Fruit fly (Drosophila melanogaster) whole organism, adult: ENCODE measurements around the gene CG42674.

Source experiments
- CG11617 ChIP-seq: fragments of 200-800 bp; sonication (Bioruptor generic); optimal IDR thresholded peaks from 2 replicates; lab custom pipeline; 2017; ENCODE audit warnings: mild to moderate bottlenecking, missing biosample characterization, missing genetic modification reagents, missing genetic modification characterization
- CG12768 ChIP-seq: fragments of 200-800 bp; sonication (Bioruptor generic); optimal IDR thresholded peaks from 2 replicates; lab custom pipeline; 2017; ENCODE audit warnings: missing biosample characterization, missing genetic modification characterization, mild to moderate bottlenecking, moderate library complexity, missing genetic modification reagents
- CG14711 ChIP-seq: fragments of 200-800 bp; sonication (Bioruptor generic); optimal IDR thresholded peaks from 2 replicates; lab custom pipeline; 2018; ENCODE audit warnings: missing biosample characterization, mild to moderate bottlenecking, missing genetic modification characterization, moderate library complexity
- CG1620 ChIP-seq: fragments of 200-800 bp; sonication (Bioruptor generic); optimal IDR thresholded peaks from 2 replicates; lab custom pipeline; 2016; ENCODE audit warnings: missing biosample characterization, missing genetic modification characterization
- CG33017 ChIP-seq: fragments of 200-800 bp; sonication (Bioruptor generic); optimal IDR thresholded peaks from 2 replicates; lab custom pipeline; 2018; ENCODE audit warnings: missing biosample characterization, mild to moderate bottlenecking, missing genetic modification characterization, moderate library complexity
- CG5204 ChIP-seq: fragments of 200-800 bp; sonication (Bioruptor generic); optimal IDR thresholded peaks from 2 replicates; lab custom pipeline; 2016; ENCODE audit warnings: missing biosample characterization, missing genetic modification characterization
- CG7045 ChIP-seq: fragments of 200-800 bp; sonication (Bioruptor generic); optimal IDR thresholded peaks from 2 replicates; lab custom pipeline; 2017; ENCODE audit warnings: missing biosample characterization, mild to moderate bottlenecking, missing genetic modification characterization
- CG7101 ChIP-seq: fragments of 200-800 bp; sonication (Bioruptor generic); optimal IDR thresholded peaks from 2 replicates; lab custom pipeline; 2018; ENCODE audit warnings: missing biosample characterization, mild to moderate bottlenecking, missing genetic modification characterization, moderate library complexity
- Clk ChIP-seq: fragments of 200-800 bp; sonication (Bioruptor generic); optimal IDR thresholded peaks from 2 replicates; lab custom pipeline; 2017; ENCODE audit warnings: missing biosample characterization, missing genetic modification characterization
- Crg-1 ChIP-seq: fragments of 200-800 bp; sonication (Bioruptor generic); optimal IDR thresholded peaks from 2 replicates; lab custom pipeline; 2016; ENCODE audit warnings: missing biosample characterization, missing genetic modification characterization
- Hr96 ChIP-seq: fragments of 200-800 bp; sonication (Bioruptor generic); optimal IDR thresholded peaks from 2 replicates; lab custom pipeline; 2016; ENCODE audit warnings: missing biosample characterization, missing genetic modification characterization
- Mnt ChIP-seq: fragments of 200-800 bp; sonication (Bioruptor generic); optimal IDR thresholded peaks from 2 replicates; lab custom pipeline; 2016; ENCODE audit warnings: missing biosample characterization, mild to moderate bottlenecking, missing genetic modification characterization
- bab1 ChIP-seq: fragments of 200-800 bp; sonication (Bioruptor generic); optimal IDR thresholded peaks from 3 replicates; lab custom pipeline; 2019; ENCODE audit warnings: missing biosample characterization, mild to moderate bottlenecking, missing genetic modification characterization, moderate library complexity
- cic ChIP-seq: fragments of 200-800 bp; sonication (Bioruptor generic); optimal IDR thresholded peaks from 2 replicates; lab custom pipeline; 2017; ENCODE audit warnings: missing biosample characterization, mild to moderate bottlenecking, missing genetic modification characterization, moderate library complexity
- cnc ChIP-seq, 2 experiments: fragments of >200 bp; optimal IDR thresholded peaks; 2 replicates each; lab custom pipeline; 2017
- kay ChIP-seq: fragments of 200-800 bp; sonication (Bioruptor generic); peaks from one replicate; lab custom pipeline; 2016; ENCODE audit warnings: missing biosample characterization, missing genetic modification characterization, borderline replicate concordance
- ovo ChIP-seq: fragments of 200-800 bp; sonication (Bioruptor generic); optimal IDR thresholded peaks from 2 replicates; lab custom pipeline; 2016; ENCODE audit warnings: missing biosample characterization, missing genetic modification characterization
- pad ChIP-seq: fragments of 200-800 bp; sonication (Bioruptor generic); optimal IDR thresholded peaks from 3 replicates; lab custom pipeline; 2017; ENCODE audit warnings: missing biosample characterization, missing genetic modification characterization, mild to moderate bottlenecking, moderate library complexity, missing genetic modification reagents
- tj ChIP-seq: fragments of 200-800 bp; sonication (Bioruptor generic); optimal IDR thresholded peaks from 3 replicates; lab custom pipeline; 2017; ENCODE audit warnings: missing biosample characterization, mild to moderate bottlenecking, missing genetic modification characterization, moderate library complexity
- toe ChIP-seq: fragments of 200-800 bp; sonication (Bioruptor generic); optimal IDR thresholded peaks from 2 replicates; lab custom pipeline; 2016; ENCODE audit warnings: missing biosample characterization, missing genetic modification characterization

The CG42674 gene

DNA sequence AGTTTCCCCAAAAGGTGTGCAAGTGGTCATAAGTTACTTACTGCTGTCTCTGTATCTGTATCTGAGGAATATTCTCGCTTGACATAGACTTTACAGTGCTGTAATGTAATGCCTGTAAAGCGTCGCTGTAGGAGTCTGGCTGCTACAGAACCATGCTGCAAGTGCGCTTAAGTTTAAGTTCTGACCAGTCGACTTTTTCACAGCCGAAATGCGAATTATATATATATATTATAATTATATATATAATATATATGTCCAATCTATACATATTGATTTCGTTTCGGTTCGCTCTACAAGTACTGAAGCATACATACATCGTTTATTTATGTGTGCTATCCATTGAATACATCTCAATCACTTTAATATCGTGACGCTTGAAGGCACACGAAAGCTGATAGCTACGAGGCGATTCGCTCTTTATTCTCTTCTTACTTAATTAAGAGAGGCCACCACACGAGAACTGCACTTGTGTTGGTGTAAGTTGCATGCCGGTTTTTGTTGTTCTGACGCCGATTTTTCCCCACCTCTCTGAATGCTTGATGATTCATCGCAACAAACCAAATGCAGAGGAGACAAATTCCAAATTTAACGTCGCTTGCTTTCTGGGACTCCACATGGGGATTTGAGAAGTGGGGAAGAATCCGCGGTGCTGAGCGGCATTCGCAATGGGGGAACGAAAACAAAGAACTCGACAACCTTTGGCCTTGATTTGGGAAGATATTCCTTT is 11.7 kb downstream of the CG42674 start:
- no peak for TF ChIP-seq toe (GFP tag; lab: Kevin White, UChicago)
- peak; percentile 16 for TF ChIP-seq pad
- TF ChIP-seq Crg-1 (GFP tag; lab: Kevin White, UChicago): peak; percentile 28
- TF ChIP-seq ovo (GFP tag; lab: Kevin White, UChicago): peak; percentile 0
- TF ChIP-seq CG33017: no peak
- no peak for TF ChIP-seq bab1 (GFP tag; lab: Kevin White, UChicago)
- TF ChIP-seq cic (GFP tag; lab: Kevin White, UChicago): peak; percentile 96
- peak; percentile 53 for TF ChIP-seq tj (GFP tag; lab: Kevin White, UChicago)
- no peak for TF ChIP-seq CG5204 (GFP tag; lab: Kevin White, UChicago)
- TF ChIP-seq CG11617 (GFP tag; lab: Kevin White, UChicago): no peak
- TF ChIP-seq CG7045: no peak

DNA sequence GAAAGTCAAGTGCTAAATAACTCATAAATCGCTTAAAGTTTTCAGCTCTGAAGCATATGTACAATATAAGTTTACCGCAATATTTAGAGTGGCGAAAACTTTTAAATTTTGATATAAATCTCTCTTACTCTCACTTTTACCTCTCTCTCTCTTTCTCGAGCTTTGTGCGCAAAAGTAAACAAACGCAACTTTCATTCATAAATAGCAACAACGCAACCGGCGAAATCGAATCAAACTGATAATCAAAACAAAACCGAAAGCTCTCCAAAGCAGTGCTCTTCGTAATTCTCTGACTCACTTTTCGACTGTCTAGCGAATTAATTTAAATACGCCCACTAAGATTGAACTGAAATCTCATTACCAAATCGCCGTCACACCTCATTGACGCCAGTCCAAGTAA is 12.2 kb downstream of the CG42674 start:
- peak; percentile 98 for TF ChIP-seq cic (GFP tag; lab: Kevin White, UChicago)
- no peak for TF ChIP-seq cnc (optimal IDR thresholded peaks at IDR 0.05; lab: Kevin White, UChicago)
- TF ChIP-seq Crg-1 (GFP tag; lab: Kevin White, UChicago): no peak
- peak; percentile 97 for TF ChIP-seq kay
- no peak for TF ChIP-seq CG11617 (GFP tag; lab: Kevin White, UChicago)

DNA sequence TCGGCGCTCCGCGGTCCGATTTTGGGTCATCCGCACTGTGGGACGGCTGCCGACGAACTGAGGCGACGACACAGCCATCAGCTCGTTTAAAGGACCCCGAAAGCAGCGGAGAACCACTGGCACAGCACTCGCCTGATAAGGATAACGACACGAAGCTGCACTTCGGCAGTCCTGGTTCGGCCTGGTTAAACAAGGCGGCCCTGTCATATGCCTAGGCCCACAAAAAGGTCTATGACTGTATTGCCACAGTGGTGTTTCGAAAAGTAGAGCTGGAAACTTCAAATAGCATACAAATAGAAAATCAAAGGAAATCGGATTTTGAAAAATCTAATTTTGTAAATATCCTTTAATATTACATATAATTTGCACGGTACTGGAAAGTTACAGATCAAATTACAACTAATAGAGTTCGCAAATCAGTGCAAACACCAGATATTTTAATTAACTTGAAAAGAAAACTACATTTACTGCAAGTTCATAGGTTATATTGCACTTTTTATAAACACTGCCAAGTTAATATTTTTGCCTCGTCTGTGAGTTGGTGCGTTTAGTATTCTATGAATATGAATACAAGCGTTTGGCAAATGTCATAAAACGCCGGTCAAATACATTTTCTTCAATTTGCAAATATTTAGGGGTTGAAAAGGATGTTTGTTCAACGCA is 12.8 kb downstream of the CG42674 start:
- peak; percentile 32 for TF ChIP-seq CG33017
- peak; percentile 9 for TF ChIP-seq toe (GFP tag; lab: Kevin White, UChicago)
- TF ChIP-seq CG5204 (GFP tag; lab: Kevin White, UChicago): peak; percentile 51
- TF ChIP-seq CG11617 (GFP tag; lab: Kevin White, UChicago): peak; percentile 6
- no peak for TF ChIP-seq Clk
- peak; percentile 28 for TF ChIP-seq CG7101 (tag; lab: Kevin White, UChicago)
- TF ChIP-seq CG1620: no peak
- no peak for TF ChIP-seq CG7045
- TF ChIP-seq bab1 (GFP tag; lab: Kevin White, UChicago): no peak
- peak; percentile 18 for TF ChIP-seq CG12768 (GFP tag; lab: Kevin White, UChicago)
- no peak for TF ChIP-seq Crg-1 (GFP tag; lab: Kevin White, UChicago)
- TF ChIP-seq tj (GFP tag; lab: Kevin White, UChicago): no peak
- TF ChIP-seq kay: no peak
- TF ChIP-seq pad: no peak
- TF ChIP-seq Mnt (GFP tag; lab: Kevin White, UChicago): no peak
- TF ChIP-seq cnc (optimal IDR thresholded peaks at IDR 0.05; lab: Kevin White, UChicago): no peak
- TF ChIP-seq CG14711 (tag; lab: Kevin White, UChicago): no peak
- no peak for TF ChIP-seq cic (GFP tag; lab: Kevin White, UChicago)
- no peak for TF ChIP-seq Hr96 (GFP tag; lab: Kevin White, UChicago)
- no peak for TF ChIP-seq ovo (GFP tag; lab: Kevin White, UChicago)

DNA sequence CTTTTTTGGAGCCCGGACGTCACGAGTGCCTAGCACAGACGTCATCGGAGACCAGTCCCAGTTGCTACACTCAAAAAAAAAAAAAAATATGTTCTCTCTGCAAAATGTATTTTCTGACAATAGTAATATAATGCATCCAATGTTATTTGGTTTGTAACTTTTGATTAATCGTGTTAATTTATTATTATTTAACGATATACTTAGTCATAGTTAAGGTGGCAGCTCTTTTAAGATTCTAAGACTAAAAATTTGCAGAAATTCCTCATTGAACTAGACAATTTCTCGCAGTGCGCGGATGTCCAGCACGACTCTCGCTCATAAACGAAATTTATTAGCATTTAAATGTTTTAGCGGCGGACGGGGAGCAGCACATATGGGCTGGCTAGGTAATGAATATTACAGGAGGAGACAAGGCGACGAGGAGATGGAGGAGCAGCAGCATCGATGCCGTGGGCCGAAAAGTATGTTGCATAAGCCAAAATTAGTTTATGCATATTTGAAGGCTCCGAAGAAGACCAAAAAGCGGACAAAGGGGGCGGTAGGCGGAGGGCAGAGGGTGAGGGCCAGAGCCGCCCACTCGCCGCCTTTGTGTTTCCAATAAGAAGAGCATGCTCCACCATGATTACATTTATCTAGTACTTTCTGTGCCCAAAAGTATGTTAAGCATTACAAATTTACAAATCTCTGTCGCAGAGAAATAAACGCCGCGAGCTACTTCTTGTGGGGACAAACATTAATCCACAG is 14.6 kb downstream of the CG42674 start:
- TF ChIP-seq ovo (GFP tag; lab: Kevin White, UChicago) (no peak), CG14711 (tag; lab: Kevin White, UChicago) (no peak), CG7045 (no peak), cnc (optimal IDR thresholded peaks at IDR 0.05; lab: Kevin White, UChicago) (no peak), Clk (no peak), bab1 (GFP tag; lab: Kevin White, UChicago) (no peak), CG1620 (no peak), CG5204 (GFP tag; lab: Kevin White, UChicago) (peak; percentile 7)

DNA sequence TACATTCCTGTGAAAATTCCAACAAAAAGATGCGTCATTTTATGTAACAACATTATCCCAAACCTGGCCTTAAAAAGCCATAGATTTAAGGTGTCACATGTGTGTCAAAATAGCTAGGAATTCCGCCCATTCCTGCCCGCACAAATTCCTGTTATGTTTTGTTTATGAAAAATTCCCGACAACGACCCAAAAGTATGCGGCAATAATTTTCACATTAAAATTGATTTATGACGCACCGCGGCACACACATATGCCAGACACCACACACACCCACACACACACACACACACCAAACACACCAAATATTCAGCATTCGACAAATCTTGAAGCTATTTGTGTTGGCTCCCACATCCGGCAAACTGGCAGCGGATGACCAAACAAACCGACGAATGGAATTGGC is 15.3 kb downstream of the CG42674 start:
- TF ChIP-seq toe (GFP tag; lab: Kevin White, UChicago): no peak
- TF ChIP-seq CG7045: no peak
- no peak for TF ChIP-seq kay
- TF ChIP-seq ovo (GFP tag; lab: Kevin White, UChicago): no peak
- no peak for TF ChIP-seq pad

DNA sequence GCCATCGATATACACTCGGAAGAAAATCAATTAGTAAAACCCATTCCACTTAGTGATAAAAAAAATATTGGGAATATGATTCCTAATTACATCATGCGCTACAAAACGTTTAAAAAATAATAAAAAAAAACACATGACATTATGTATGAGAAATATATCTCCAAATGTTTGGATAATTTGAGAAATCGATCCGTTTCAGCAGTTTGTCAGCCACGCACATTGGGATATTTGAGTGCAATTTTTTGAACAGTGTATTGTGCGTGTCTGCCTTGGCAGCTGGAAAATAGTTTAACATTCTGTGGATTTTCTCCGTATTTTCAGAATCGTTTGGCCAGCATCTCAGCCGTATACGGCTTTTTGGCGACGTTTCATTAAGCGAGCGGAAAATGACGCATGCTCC is 20.0 kb downstream of the CG42674 start:
- TF ChIP-seq cic (GFP tag; lab: Kevin White, UChicago) (no peak), CG33017 (no peak), CG1620 (no peak), cnc (optimal IDR thresholded peaks at IDR 0.05; lab: Kevin White, UChicago) (no peak), pad (no peak), bab1 (GFP tag; lab: Kevin White, UChicago) (no peak), toe (GFP tag; lab: Kevin White, UChicago) (no peak), CG14711 (tag; lab: Kevin White, UChicago) (no peak), CG7101 (tag; lab: Kevin White, UChicago) (no peak)
